Worm (Caenorhabditis elegans): ENCODE measurements around the gene F44E2.3.

- TF ChIP-seq unc-130 (GFP tag; optimal IDR thresholded peaks at IDR 0.05) (no peak), ekl-4 (GFP tag; IDR thresholded peaks at IDR 0.05) (no peak)
Measured at ce11 chrIII:8831059-8831750, 2.1 kb upstream of the F44E2.3 start, which contains the start of gene F44E2.10.
